Worm (Caenorhabditis elegans) whole organism, mixed stage, embryonic: ENCODE results near the gene efn-4.

Source experiments
- ces-1 ChIP-seq: fragments of 150-350 bp; optimal IDR thresholded peaks from 2 replicates; lab custom pipeline; 2014; ENCODE audit warnings: missing biosample characterization, missing genetic modification reagents, missing genetic modification characterization
- lin-13 ChIP-seq: fragments of 150-350 bp; optimal IDR thresholded peaks from 2 replicates; lab custom pipeline; 2014; ENCODE audit warnings: missing biosample characterization, missing genetic modification characterization
- lsy-2 ChIP-seq: fragments of 150-350 bp; optimal IDR thresholded peaks from 2 replicates; lab custom pipeline; 2014; ENCODE audit warnings: missing biosample characterization, missing genetic modification characterization
- nhr-12 ChIP-seq: fragments of 150-350 bp; optimal IDR thresholded peaks from 2 replicates; lab custom pipeline; 2014; ENCODE audit warnings: missing biosample characterization, missing genetic modification characterization
- pha-4 ChIP-seq: fragments of 150-350 bp; optimal IDR thresholded peaks from 2 replicates; lab custom pipeline; 2018; ENCODE audit warnings: missing biosample characterization, missing genetic modification reagents, missing genetic modification characterization

ce11 chrIV:604817-605216, 45.8 kb downstream of the efn-4 start:
- TF ChIP-seq nhr-12 (no peak), lsy-2 (tag; lab: Kevin White, UChicago) (no peak), lin-13 (tag; lab: Kevin White, UChicago) (no peak), ces-1 (GFP tag; lab: Kevin White, UChicago) (no peak), pha-4 (tag; lab: Kevin White, UChicago) (no peak)
